Fruit fly (Drosophila melanogaster) whole organism, embryonic: ENCODE results near the gene CG7213.

Experiments
- Ada2b ChIP-seq: fragments of 200-800 bp; sonication (Bioruptor generic); IDR thresholded peaks from 2 replicates; pipeline ENCODE4 v1.3.6; 2022; ENCODE audit warnings: missing biosample characterization, missing genetic modification characterization
- Aef1 ChIP-seq: fragments of 200-800 bp; sonication (Bioruptor generic); IDR thresholded peaks from 3 replicates; pipeline ENCODE4 v1.3.6; 2022; ENCODE audit warnings: missing biosample characterization, missing genetic modification characterization
- BEAF-32 ChIP-seq: fragments of 200-800 bp; sonication (Bioruptor generic); optimal IDR thresholded peaks from 3 replicates; lab custom pipeline; 2017; ENCODE audit warnings: missing biosample characterization, missing genetic modification characterization, mild to moderate bottlenecking, moderate library complexity, missing genetic modification reagents
- Bdp1 ChIP-seq: fragments of 200-800 bp; sonication (Bioruptor generic); optimal IDR thresholded peaks from 3 replicates; lab custom pipeline; 2016; ENCODE audit warnings: missing biosample characterization, missing genetic modification characterization
- CG10147 ChIP-seq: fragments of 200-800 bp; sonication (Bioruptor generic); optimal IDR thresholded peaks from 2 replicates; lab custom pipeline; 2019; ENCODE audit warnings: missing biosample characterization, mild to moderate bottlenecking, missing genetic modification characterization, moderate library complexity
- CG10209 ChIP-seq: fragments of 200-800 bp; sonication (Bioruptor generic); optimal IDR thresholded peaks from 3 replicates; lab custom pipeline; 2017; ENCODE audit warnings: missing biosample characterization, mild to moderate bottlenecking, missing genetic modification characterization, missing genetic modification reagents
- CG10267 ChIP-seq: fragments of 200-800 bp; sonication (Bioruptor generic); optimal IDR thresholded peaks from 2 replicates; lab custom pipeline; 2018; ENCODE audit warnings: missing biosample characterization, mild to moderate bottlenecking, missing genetic modification characterization, moderate library complexity
- CG12104 ChIP-seq: fragments of 200-800 bp; sonication (Bioruptor generic); optimal IDR thresholded peaks from 3 replicates; lab custom pipeline; 2016; ENCODE audit warnings: missing biosample characterization, missing genetic modification characterization
- CG12659 ChIP-seq: fragments of 200-800 bp; sonication (Bioruptor generic); optimal IDR thresholded peaks from 3 replicates; lab custom pipeline; 2017; ENCODE audit warnings: mild to moderate bottlenecking, missing biosample characterization, missing genetic modification reagents, missing genetic modification characterization
- CG15269 ChIP-seq: fragments of 200-800 bp; sonication (Bioruptor generic); optimal IDR thresholded peaks from 2 replicates; lab custom pipeline; 2018; ENCODE audit warnings: missing biosample characterization, mild to moderate bottlenecking, missing genetic modification characterization, moderate library complexity
- CG17186 ChIP-seq: fragments of 200-800 bp; sonication (Bioruptor generic); optimal IDR thresholded peaks from 3 replicates; lab custom pipeline; 2017; ENCODE audit warnings: missing biosample characterization, missing genetic modification reagents, missing genetic modification characterization
- CG17829 ChIP-seq: fragments of 200-800 bp; optimal IDR thresholded peaks from 2 replicates; lab custom pipeline; 2019; ENCODE audit warnings: missing biosample characterization, mild to moderate bottlenecking, missing genetic modification characterization, moderate library complexity
- CG18619 ChIP-seq: fragments of 200-800 bp; sonication (Bioruptor generic); optimal IDR thresholded peaks from 3 replicates; lab custom pipeline; 2017; ENCODE audit warnings: missing biosample characterization, mild to moderate bottlenecking, missing genetic modification characterization
- CG2129 ChIP-seq: fragments of 200-800 bp; sonication (Bioruptor generic); IDR thresholded peaks from 2 replicates; pipeline ENCODE4 v1.3.6; 2022; ENCODE audit warnings: missing biosample characterization, missing genetic modification characterization; ENCODE audit not compliant: partially characterized antibody
- CG32532 ChIP-seq: fragments of 200-800 bp; sonication (Bioruptor generic); IDR thresholded peaks from 2 replicates; pipeline ENCODE4 v1.3.6; 2022; ENCODE audit warnings: missing biosample characterization, missing genetic modification characterization
- CG32767 ChIP-seq: fragments of 200-800 bp; sonication (Bioruptor generic); IDR thresholded peaks from 2 replicates; pipeline ENCODE4 v1.3.6; 2022; ENCODE audit warnings: missing biosample characterization, missing genetic modification characterization
- CG3726 ChIP-seq: fragments of 200-800 bp; sonication (Bioruptor generic); IDR thresholded peaks from 3 replicates; pipeline ENCODE4, ENCODE4 v1.3.6; 2022; ENCODE audit warnings: missing biosample characterization, missing genetic modification characterization
- CG4360 ChIP-seq: fragments of 200-800 bp; sonication (Bioruptor generic); IDR thresholded peaks from 2 replicates; pipeline ENCODE4 v1.3.6; 2022; ENCODE audit warnings: missing biosample characterization, missing genetic modification characterization
- CG4707 ChIP-seq: fragments of 200-800 bp; sonication (Bioruptor generic); optimal IDR thresholded peaks from 2 replicates; lab custom pipeline; 2018; ENCODE audit warnings: missing biosample characterization, mild to moderate bottlenecking, missing genetic modification characterization, moderate library complexity
- CG4730 ChIP-seq: fragments of 200-800 bp; sonication (Bioruptor generic); IDR thresholded peaks from 2 replicates; pipeline ENCODE4 v1.3.6; 2022; ENCODE audit warnings: missing biosample characterization, missing genetic modification characterization
- CG7786 ChIP-seq: fragments of 200-800 bp; sonication (Bioruptor generic); optimal IDR thresholded peaks from 2 replicates; lab custom pipeline; 2016; ENCODE audit warnings: missing biosample characterization, missing genetic modification characterization
- CG7987 ChIP-seq: fragments of 200-800 bp; sonication (Bioruptor generic); optimal IDR thresholded peaks from 2 replicates; lab custom pipeline; 2018; ENCODE audit warnings: missing biosample characterization, mild to moderate bottlenecking, missing genetic modification characterization, moderate library complexity
- CG8388 ChIP-seq: fragments of 200-800 bp; sonication (Bioruptor generic); optimal IDR thresholded peaks from 2 replicates; lab custom pipeline; 2019; ENCODE audit warnings: missing biosample characterization, mild to moderate bottlenecking, missing genetic modification characterization, moderate library complexity
- CHES-1-like ChIP-seq: fragments of 200-800 bp; sonication (Bioruptor generic); optimal IDR thresholded peaks from 2 replicates; lab custom pipeline; 2016; ENCODE audit warnings: missing biosample characterization, missing genetic modification characterization
- Ets65A ChIP-seq: fragments of 200-800 bp; sonication (Bioruptor generic); peaks from one replicate; lab custom pipeline; 2016; ENCODE audit warnings: missing biosample characterization, missing genetic modification characterization
- HmgZ ChIP-seq: fragments of 200-800 bp; sonication (Bioruptor generic); optimal IDR thresholded peaks from 2 replicates; lab custom pipeline; 2018; ENCODE audit warnings: missing biosample characterization, mild to moderate bottlenecking, missing genetic modification characterization
- Hr51 ChIP-seq, 2 experiments: fragments of 200-800 bp; sonication (Bioruptor generic); optimal IDR thresholded peaks; 2 replicates in 1 of 2; 3 replicates in 1 of 2; lab custom pipeline; 2016 to 2018; ENCODE audit warnings: missing biosample characterization in 2 of 2, missing genetic modification characterization in 2 of 2, mild to moderate bottlenecking in 1 of 2, moderate library complexity in 1 of 2
- MESR4 ChIP-seq: fragments of 200-800 bp; sonication (Bioruptor generic); optimal IDR thresholded peaks from 2 replicates; lab custom pipeline; 2018; ENCODE audit warnings: missing biosample characterization, mild to moderate bottlenecking, missing genetic modification characterization, moderate library complexity
- MTF-1 ChIP-seq: fragments of 200-800 bp; sonication (Bioruptor generic); optimal IDR thresholded peaks from 2 replicates; lab custom pipeline; 2018; ENCODE audit warnings: missing biosample characterization, mild to moderate bottlenecking, missing genetic modification characterization, borderline replicate concordance
- Meics ChIP-seq: fragments of 200-800 bp; sonication (Bioruptor generic); optimal IDR thresholded peaks from 2 replicates; lab custom pipeline; 2017; ENCODE audit warnings: missing biosample characterization, mild to moderate bottlenecking, missing genetic modification characterization
- Rfx ChIP-seq: fragments of 200-800 bp; sonication (Bioruptor generic); IDR thresholded peaks from 2 replicates; pipeline ENCODE4 v1.3.6; 2022; ENCODE audit warnings: missing biosample characterization, missing genetic modification characterization
- abd-A ChIP-seq: fragments of 200-800 bp; sonication (Bioruptor generic); optimal IDR thresholded peaks from 3 replicates; lab custom pipeline; 2019; ENCODE audit warnings: missing biosample characterization, mild to moderate bottlenecking, missing genetic modification characterization, moderate library complexity
- ara ChIP-seq: fragments of 200-800 bp; sonication (Bioruptor generic); IDR thresholded peaks from 2 replicates; pipeline ENCODE4 v1.3.6; 2022; ENCODE audit warnings: missing biosample characterization, missing genetic modification characterization
- corto ChIP-seq: fragments of 200-800 bp; sonication (Bioruptor generic); optimal IDR thresholded peaks from 2 replicates; lab custom pipeline; 2016; ENCODE audit warnings: missing biosample characterization, mild to moderate bottlenecking, missing genetic modification characterization, moderate library complexity
- croc ChIP-seq: fragments of 200-800 bp; sonication (Bioruptor generic); conservative IDR thresholded peaks from 3 replicates; pipeline ENCODE4 v1.3.6; 2022; ENCODE audit warnings: missing biosample characterization, missing genetic modification characterization
- da ChIP-seq: fragments of 200-800 bp; sonication (Bioruptor generic); optimal IDR thresholded peaks from 2 replicates; lab custom pipeline; 2016; ENCODE audit warnings: missing biosample characterization, missing genetic modification characterization
- dm ChIP-seq: fragments of 200-800 bp; sonication (Bioruptor generic); optimal IDR thresholded peaks from 3 replicates; lab custom pipeline; 2016; ENCODE audit warnings: missing biosample characterization, missing genetic modification characterization
- fd3F ChIP-seq: fragments of 200-800 bp; sonication (Bioruptor generic); optimal IDR thresholded peaks from 2 replicates; lab custom pipeline; 2018; ENCODE audit warnings: missing biosample characterization, mild to moderate bottlenecking, missing genetic modification characterization, moderate library complexity
- grau ChIP-seq: fragments of 200-800 bp; optimal IDR thresholded peaks from 3 replicates; lab custom pipeline; 2019; ENCODE audit warnings: missing biosample characterization, mild to moderate bottlenecking, missing genetic modification characterization, moderate library complexity
- hkb ChIP-seq, 2 experiments: fragments of 200-800 bp in 1 of 2; fragments of >200 bp in 1 of 2; sonication (Bioruptor generic) in 1 of 2; IDR thresholded peaks in 1 of 2; optimal IDR thresholded peaks in 1 of 2; 2 replicates each; pipeline versions ENCODE4 v1.3.6 to Lab custom; 2017 to 2022; ENCODE audit warnings: missing biosample characterization in 1 of 2, missing genetic modification characterization in 1 of 2
- pan ChIP-seq, 4 experiments: fragments of >200 bp in 3 of 4; fragments of 200-800 bp in 1 of 4; sonication (Bioruptor generic) in 1 of 4; optimal IDR thresholded peaks in 3 of 4; IDR thresholded peaks in 1 of 4; 2 replicates each; pipeline versions ENCODE4 v1.3.6 to Lab custom; 2017 to 2022; ENCODE audit warnings: missing biosample characterization in 2 of 4, missing genetic modification characterization in 2 of 4, mixed read lengths in 1 of 4
- pnt ChIP-seq: fragments of 200-800 bp; sonication (Bioruptor generic); optimal IDR thresholded peaks from 3 replicates; lab custom pipeline; 2016; ENCODE audit warnings: missing biosample characterization, missing genetic modification characterization
- rib ChIP-seq: fragments of 200-800 bp; sonication (Bioruptor generic); IDR thresholded peaks from 2 replicates; pipeline ENCODE4 v1.3.6; 2022; ENCODE audit warnings: missing biosample characterization, missing genetic modification characterization
- scrt ChIP-seq: fragments of 200-800 bp; sonication (Bioruptor generic); optimal IDR thresholded peaks from 2 replicates; lab custom pipeline; 2018; ENCODE audit warnings: missing biosample characterization, mild to moderate bottlenecking, missing genetic modification characterization, moderate library complexity
- sens-2 ChIP-seq: fragments of 200-800 bp; sonication (Bioruptor generic); IDR thresholded peaks from 2 replicates; pipeline ENCODE4 v1.3.6; 2022; ENCODE audit warnings: missing biosample characterization, missing genetic modification characterization
- sug ChIP-seq: fragments of 200-800 bp; optimal IDR thresholded peaks from 2 replicates; lab custom pipeline; 2019; ENCODE audit warnings: missing biosample characterization, mild to moderate bottlenecking, missing genetic modification characterization, moderate library complexity
- trh ChIP-seq: fragments of 200-800 bp; sonication (Bioruptor generic); optimal IDR thresholded peaks from 2 replicates; lab custom pipeline; 2016; ENCODE audit warnings: missing biosample characterization, missing genetic modification characterization
- ttk ChIP-seq: fragments of 200-800 bp; sonication (Bioruptor generic); IDR thresholded peaks from 2 replicates; pipeline ENCODE4 v2.1.2; 2022; ENCODE audit warnings: missing biosample characterization, missing genetic modification characterization

The CG7213 gene

DNA sequence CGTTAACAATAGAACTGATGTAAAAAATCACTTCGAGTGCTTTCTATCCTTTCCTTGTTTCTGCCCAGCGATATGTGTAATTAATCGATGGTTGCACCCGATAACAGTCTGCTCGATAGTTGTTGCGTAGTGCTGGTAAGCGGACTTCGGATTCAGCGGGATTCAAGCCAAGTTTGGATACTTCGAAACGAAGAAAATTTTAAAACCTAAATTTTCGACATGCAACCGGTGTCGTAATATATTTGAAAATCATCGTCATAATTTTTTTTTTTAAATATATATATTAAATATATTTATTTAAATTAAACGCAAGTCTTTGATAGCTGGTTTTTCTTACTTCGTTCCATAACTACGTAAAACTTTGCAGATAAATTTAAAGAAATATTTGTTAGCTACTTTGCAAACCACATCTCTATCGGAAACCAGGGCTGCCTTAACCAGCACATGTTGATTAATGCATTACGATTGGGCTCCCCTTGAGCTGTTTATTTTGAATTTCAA lies 42.6 kb downstream of the CG7213 start, which contains the start of the genes UbcE2M and Dhps (continued):
- TF ChIP-seq CG32767 (GFP tag; lab: Robert Waterston, UW) (no peak), sug (tag; lab: Kevin White, UChicago) (peak; percentile 86), CG12659 (GFP tag; lab: Kevin White, UChicago) (peak; percentile 87), pan (optimal IDR thresholded peaks at IDR 0.05; lab: Kevin White, UChicago) (no peak), pan (GFP tag; optimal IDR thresholded peaks at IDR 0.05 in 1 of 2, IDR thresholded peaks at IDR 0.05 in 1 of 2) (peak in 1 of 2 experiments; percentile 57), abd-A (tag; lab: Kevin White, UChicago) (no peak), croc (peak; percentile 57), CHES-1-like (GFP tag; lab: Kevin White, UChicago) (peak; percentile 56), CG32532 (GFP tag; lab: Robert Waterston, UW) (peak; percentile 74), MESR4 (GFP tag; lab: Kevin White, UChicago) (no peak), grau (tag; lab: Kevin White, UChicago) (peak; percentile 82), CG3726 (peak; percentile 46; the same call in 1 of the 3 replicates), Ada2b (GFP tag; lab: Robert Waterston, UW) (peak; percentile 46), Ets65A (peak; percentile 94), MTF-1 (GFP tag; lab: Kevin White, UChicago) (no peak), ttk (peak; percentile 12; the same call in 1 of the 2 replicates), CG8388 (GFP tag; lab: Kevin White, UChicago) (peak; percentile 66), Aef1 (no peak; the same call in 1 of the 3 replicates), pnt (GFP tag; lab: Kevin White, UChicago) (peak; percentile 56), CG4360 (GFP tag; lab: Robert Waterston, UW) (no peak), Meics (GFP tag; lab: Kevin White, UChicago) (no peak), da (no peak), corto (GFP tag; lab: Kevin White, UChicago) (no peak), CG12104 (GFP tag; lab: Kevin White, UChicago) (peak; percentile 43), CG4730 (GFP tag; lab: Robert Waterston, UW) (peak; percentile 27; the same call in 1 of the 2 replicates), CG18619 (GFP tag; lab: Kevin White, UChicago) (peak; percentile 79), BEAF-32 (peak; percentile 80), fd3F (GFP tag; lab: Kevin White, UChicago) (peak; percentile 68), hkb (optimal IDR thresholded peaks at IDR 0.05; lab: Kevin White, UChicago) (no peak), hkb (GFP tag; IDR thresholded peaks at IDR 0.05; lab: Robert Waterston, UW) (peak; percentile 50), scrt (GFP tag; lab: Kevin White, UChicago) (peak; percentile 79), sens-2 (GFP tag; lab: Robert Waterston, UW) (0 out of 2 replicates have a peak, but pooled peaks have one; percentile 32), Bdp1 (no peak), CG7786 (GFP tag; lab: Kevin White, UChicago) (peak; percentile 30), CG10209 (GFP tag; lab: Kevin White, UChicago) (peak; percentile 83), CG2129 (GFP tag; lab: Robert Waterston, UW) (peak; percentile 33), CG17829 (tag; lab: Kevin White, UChicago) (peak; percentile 71), ara (GFP tag; lab: Robert Waterston, UW) (no peak), trh (GFP tag; lab: Kevin White, UChicago) (peak; percentile 42), CG4707 (GFP tag; lab: Kevin White, UChicago) (no peak), Rfx (GFP tag; lab: Robert Waterston, UW) (peak; percentile 87), CG7987 (GFP tag; lab: Kevin White, UChicago) (peak; percentile 2), rib (GFP tag; lab: Robert Waterston, UW) (no peak), CG17186 (GFP tag; lab: Kevin White, UChicago) (peak; percentile 25), CG15269 (no peak), CG10267 (tag; lab: Kevin White, UChicago) (peak; percentile 95), HmgZ (tag; lab: Kevin White, UChicago) (peak; percentile 70), CG10147 (peak; percentile 79), Hr51 (GFP tag; optimal IDR thresholded peaks at IDR 0.05; lab: Kevin White, UChicago) (peak in 1 of 2 experiments; percentile 62), dm (GFP tag; lab: Kevin White, UChicago) (peak; percentile 52)
